Fruit fly (Drosophila melanogaster): Measurements from ENCODE around the gene CG13060.

dm6 chr3L:16359795-16360194, 40.1 kb downstream of the CG13060 start:
- TF ChIP-seq Hr78 (GFP tag; optimal IDR thresholded peaks at IDR 0.05) (no peak), usp (GFP tag; optimal IDR thresholded peaks at IDR 0.05) (no peak), Hr83 (GFP tag; optimal IDR thresholded peaks at IDR 0.05; ENCODE audit: poor library complexity, severe bottlenecking) (peak; percentile 1), tai (GFP tag; optimal IDR thresholded peaks at IDR 0.05) (no peak), rgr (GFP tag; optimal IDR thresholded peaks at IDR 0.05) (peak; percentile 16)

All from whole organism, wandering third instar larva.